Fruit fly (Drosophila melanogaster) Kc167 (cell line): ENCODE results near the gene CG18746.

Experiments used
- Myc ChIP-seq: fragments of >200 bp; optimal IDR thresholded peaks from 2 replicates; lab custom pipeline; 2017; ENCODE audit warnings: missing external identifiers
- Sin3A ChIP-seq: fragments of >200 bp; optimal IDR thresholded peaks from 2 replicates; lab custom pipeline; 2018; ENCODE audit warnings: missing external identifiers
- h ChIP-seq: fragments of >200 bp; optimal IDR thresholded peaks from 3 replicates; lab custom pipeline; 2018; ENCODE audit warnings: missing external identifiers
- insv ChIP-seq: fragments of >200 bp; optimal IDR thresholded peaks from 3 replicates; lab custom pipeline; 2018; ENCODE audit warnings: missing external identifiers
- psq ChIP-seq: fragments of >200 bp; optimal IDR thresholded peaks from 2 replicates; lab custom pipeline; 2017; ENCODE audit warnings: missing external identifiers
- ttk ChIP-seq: sonication (Bioruptor generic); optimal IDR thresholded peaks from 2 replicates; lab custom pipeline; 2017; ENCODE audit warnings: missing external identifiers

DNA sequence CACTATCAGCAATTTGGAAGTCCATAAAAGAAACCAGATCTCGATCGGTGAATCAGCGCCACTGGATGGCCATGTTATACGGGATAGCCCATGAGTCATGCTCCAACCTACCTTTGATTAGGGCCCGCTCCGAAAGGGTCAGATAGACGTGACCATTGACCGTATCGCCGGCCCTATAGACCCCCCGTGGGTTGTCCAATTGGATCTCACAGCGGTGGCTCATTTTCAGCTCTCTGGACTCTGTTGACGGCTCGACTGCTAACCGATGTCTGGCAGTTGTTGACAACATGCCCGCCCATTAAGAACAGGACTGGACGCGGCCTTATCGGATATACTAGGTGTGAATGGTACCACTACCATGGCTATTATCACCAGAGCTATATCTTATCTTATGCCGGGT lies 8.5 kb upstream of the CG18746 start, which contains the start of gene CG18744:
- TF ChIP-seq Myc (no peak), ttk (lab: Kevin White, UChicago) (no peak), insv (no peak), h (lab: Kevin White, UChicago) (no peak), psq (lab: Kevin White, UChicago) (no peak), Sin3A (lab: Kevin White, UChicago) (no peak)
